Worm (Caenorhabditis elegans): ENCODE results near the gene osta-3.

Gene osta-3

ce11 chrII:14812231-14812630 lies at the start of gene osta-3:
TSS of gene osta-3 (plus strand) at chrII:14812531.
- TF ChIP-seq cey-2 (tag; optimal IDR thresholded peaks at IDR 0.05; ENCODE audit: borderline replicate concordance, insufficient read depth) (no peak), pha-4 (GFP tag; IDR thresholded peaks at IDR 0.05) (no peak), pha-4 (tag; optimal IDR thresholded peaks at IDR 0.05) (peak; percentile 14)

- TF ChIP-seq egl-43 (GFP tag; IDR thresholded peaks at IDR 0.05), result peak; percentile 62; the same call in 1 of the 2 replicates
- peak; percentile 41; the same call in 1 of the 2 replicates for TF ChIP-seq set-16 (GFP tag; IDR thresholded peaks at IDR 0.05)
Observed at ce11 chrII:14765697-14766096, 46.6 kb upstream of the osta-3 start.

- peak; percentile 61 for TF ChIP-seq ceh-28 (tag; optimal IDR thresholded peaks at IDR 0.05)
- no peak for TF ChIP-seq mxl-2 (GFP tag; conservative IDR thresholded peaks at IDR 0.05)
- TF ChIP-seq mdl-1 (tag; optimal IDR thresholded peaks at IDR 0.05), result no peak
Observed at ce11 chrII:14768804-14769203, 43.5 kb upstream of the osta-3 start.

ce11 chrII:14771096-14771495 lies 41.2 kb upstream of the osta-3 start:
- TF ChIP-seq F26F4.8 (GFP tag; conservative IDR thresholded peaks at IDR 0.05) (no peak), dmd-8 (GFP tag; IDR thresholded peaks at IDR 0.05) (no peak), dmd-9 (GFP tag; IDR thresholded peaks at IDR 0.05) (no peak), lin-29 (GFP tag; IDR thresholded peaks at IDR 0.05) (no peak), zag-1 (tag; optimal IDR thresholded peaks at IDR 0.05) (no peak), daf-8 (GFP tag; IDR thresholded peaks at IDR 0.05) (no peak), nhr-76 (tag; optimal IDR thresholded peaks at IDR 0.05) (no peak), set-16 (GFP tag; IDR thresholded peaks at IDR 0.05) (peak; percentile 72), unc-62 (GFP tag; optimal IDR thresholded peaks at IDR 0.05 in 1 of 2) (peak in 1 of 2 experiments; percentile 79), unc-62 (tag; optimal IDR thresholded peaks at IDR 0.05) (no peak), ZK337.2 (GFP tag; IDR thresholded peaks at IDR 0.05) (no peak), zfp-2 (tag; optimal IDR thresholded peaks at IDR 0.05) (no peak)

ce11 chrII:14772113-14772512 lies 40.2 kb upstream of the osta-3 start:
- TF ChIP-seq daf-12 (tag; optimal IDR thresholded peaks at IDR 0.05) (no peak), nhr-42 (GFP tag; IDR thresholded peaks at IDR 0.05) (no peak), ceh-32 (tag; optimal IDR thresholded peaks at IDR 0.05; ENCODE audit: poor library complexity) (no peak), set-16 (GFP tag; IDR thresholded peaks at IDR 0.05) (peak; percentile 69)

ce11 chrII:14772956-14773788 lies 39.2 kb upstream of the osta-3 start, which contains the start of gene Y54E2A.7:
TSS of gene Y54E2A.7 (minus strand) at chrII:14773006.
- TF ChIP-seq F44E2.7 (GFP tag; IDR thresholded peaks at IDR 0.05), result no peak
- no peak for TF ChIP-seq mdl-1 (tag; optimal IDR thresholded peaks at IDR 0.05)
- no peak for TF ChIP-seq spr-3 (GFP tag; optimal IDR thresholded peaks at IDR 0.05)
- TF ChIP-seq zip-2 (tag; optimal IDR thresholded peaks at IDR 0.05), result no peak
- TF ChIP-seq egl-27 (tag; optimal IDR thresholded peaks at IDR 0.05), result no peak
- TF ChIP-seq Y75B8A.6 (GFP tag; IDR thresholded peaks at IDR 0.05), result no peak
- TF ChIP-seq aly-2 (tag; optimal IDR thresholded peaks at IDR 0.05), result no peak
- TF ChIP-seq lin-39 (tag; optimal IDR thresholded peaks at IDR 0.05), result no peak
- TF ChIP-seq mxl-2 (GFP tag; conservative IDR thresholded peaks at IDR 0.05), result no peak
- TF ChIP-seq mdt-29 (GFP tag; IDR thresholded peaks at IDR 0.05), result no peak
- no peak for TF ChIP-seq nhr-102 (tag; optimal IDR thresholded peaks at IDR 0.05)
- no peak for TF ChIP-seq ama-1 (optimal IDR thresholded peaks at IDR 0.05)
- no peak for TF ChIP-seq tra-1 (GFP tag; IDR thresholded peaks at IDR 0.05)
- TF ChIP-seq ceh-28 (tag; optimal IDR thresholded peaks at IDR 0.05), result no peak
- no peak for TF ChIP-seq hmg-1.1 (GFP tag; IDR thresholded peaks at IDR 0.05)
- no peak for TF ChIP-seq mxl-3 (GFP tag; optimal IDR thresholded peaks at IDR 0.05)
- no peak for TF ChIP-seq lin-1 (GFP tag; IDR thresholded peaks at IDR 0.05)
- no peak for TF ChIP-seq sdz-12 (GFP tag; optimal IDR thresholded peaks at IDR 0.05)
